Worm (Caenorhabditis elegans) whole organism, L4/young adult: ENCODE measurements around the gene str-33.

Source experiments
- W03F9.2 ChIP-seq: fragments of 150-350 bp; optimal IDR thresholded peaks from 2 replicates; lab custom pipeline; 2014; ENCODE audit warnings: missing biosample characterization, missing genetic modification characterization
- dao-5 ChIP-seq: sonication (generic microtip); optimal IDR thresholded peaks from 2 replicates; lab custom pipeline; 2016; ENCODE audit warnings: missing genotype, missing genetic modification characterization, moderate library complexity, missing compliant biosample characterization
- him-1 ChIP-seq: sonication (generic microtip); optimal IDR thresholded peaks from 2 replicates; lab custom pipeline; 2016; ENCODE audit warnings: missing genotype, missing genetic modification reagents, missing genetic modification characterization, missing compliant biosample characterization

- no peak for TF ChIP-seq him-1 (tag; lab: Kevin White, UChicago)
- no peak for TF ChIP-seq dao-5 (tag; lab: Kevin White, UChicago)
- no peak for TF ChIP-seq W03F9.2
Measured at ce11 chrV:2711429-2711828, 16.9 kb upstream of the str-33 start, which contains the start of gene C24B9.3.
